Fruit fly (Drosophila melanogaster) Kc167 (cell line): ENCODE measurements around the gene Nup58.

Experiments
- Myc ChIP-seq: fragments of >200 bp; optimal IDR thresholded peaks from 2 replicates; lab custom pipeline; 2017; ENCODE audit warnings: missing external identifiers
- Sin3A ChIP-seq: fragments of >200 bp; optimal IDR thresholded peaks from 2 replicates; lab custom pipeline; 2018; ENCODE audit warnings: missing external identifiers
- h ChIP-seq: fragments of >200 bp; optimal IDR thresholded peaks from 3 replicates; lab custom pipeline; 2018; ENCODE audit warnings: missing external identifiers
- insv ChIP-seq: fragments of >200 bp; optimal IDR thresholded peaks from 3 replicates; lab custom pipeline; 2018; ENCODE audit warnings: missing external identifiers
- psq ChIP-seq: fragments of >200 bp; optimal IDR thresholded peaks from 2 replicates; lab custom pipeline; 2017; ENCODE audit warnings: missing external identifiers
- ttk ChIP-seq: sonication (Bioruptor generic); optimal IDR thresholded peaks from 2 replicates; lab custom pipeline; 2017; ENCODE audit warnings: missing external identifiers

The Nup58 gene

DNA sequence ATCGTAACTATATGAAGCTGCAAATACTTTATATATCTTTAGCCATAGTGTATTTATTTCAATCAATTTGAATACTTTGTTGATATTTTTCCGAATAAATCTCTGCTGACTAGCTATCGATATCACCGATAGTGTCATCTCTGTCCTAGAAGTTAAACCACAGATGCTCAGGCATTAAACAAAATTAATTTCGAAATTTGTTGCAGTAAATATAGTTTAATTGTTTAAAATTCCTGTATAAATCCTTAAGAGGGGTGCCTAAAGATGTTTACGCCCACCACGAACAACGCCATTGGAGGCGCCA, at the start of gene Nup58:
Gene Nup58, plus strand, starts transcription at position 126 of the 304 bp plus-strand sequence.
- TF ChIP-seq h (no peak), Sin3A (lab: Kevin White, UChicago) (no peak), ttk (lab: Kevin White, UChicago) (no peak), insv (lab: Kevin White, UChicago) (no peak), psq (no peak), Myc (lab: Kevin White, UChicago) (no peak)

DNA sequence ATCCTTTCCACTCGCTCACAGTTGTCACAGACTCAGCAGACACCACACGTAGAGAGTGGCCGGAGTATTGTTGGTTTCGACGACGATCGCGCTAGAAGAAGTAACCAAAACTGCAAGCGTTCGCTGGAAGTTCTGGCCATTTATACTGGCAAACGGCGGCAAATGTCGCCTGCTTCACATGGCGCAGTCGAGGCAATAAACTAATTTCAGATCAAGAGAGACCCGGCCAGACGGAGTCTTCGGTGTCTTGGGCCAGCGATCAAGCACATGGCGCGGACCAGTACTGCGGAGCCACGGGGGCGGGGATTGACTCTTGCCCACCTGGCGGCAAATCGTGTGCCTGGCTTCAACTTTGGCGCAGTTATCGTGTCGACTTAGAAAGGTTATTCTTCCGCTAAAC, 46.0 kb upstream of the Nup58 start, which contains the start of gene Cpr92A:
Gene Cpr92A, minus strand, starts transcription at position 101 of the 400 bp plus-strand sequence.
- TF ChIP-seq Myc (lab: Kevin White, UChicago) = no peak
- no peak for TF ChIP-seq psq
- no peak for TF ChIP-seq Sin3A (lab: Kevin White, UChicago)
- TF ChIP-seq h = no peak
- TF ChIP-seq insv (lab: Kevin White, UChicago) = no peak
- TF ChIP-seq ttk (lab: Kevin White, UChicago) = no peak

DNA sequence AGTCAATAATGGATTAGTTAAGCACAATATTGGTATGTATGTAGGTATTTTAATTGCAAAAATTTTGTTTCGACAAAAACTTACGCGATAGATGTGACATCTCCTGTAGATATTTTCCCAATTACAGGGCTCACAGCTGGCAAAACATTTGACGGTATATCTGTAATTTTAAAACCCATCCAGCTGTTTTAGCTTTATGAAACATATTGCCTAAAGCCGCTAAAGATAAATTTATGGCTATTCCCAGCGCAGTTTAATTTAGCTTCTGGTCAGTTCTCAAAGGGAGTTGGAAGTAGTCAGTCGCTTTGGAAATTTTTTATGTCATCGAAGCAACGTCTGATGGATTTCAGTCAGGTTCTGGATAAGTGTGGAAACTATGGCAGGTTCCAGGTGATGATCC, 44.5 kb upstream of the Nup58 start, which contains the start of gene CG7333:
Gene CG7333, plus strand, starts transcription at position 301 of the 400 bp plus-strand sequence.
- TF ChIP-seq psq (no peak), ttk (lab: Kevin White, UChicago) (no peak), h (no peak), insv (lab: Kevin White, UChicago) (no peak), Myc (lab: Kevin White, UChicago) (no peak), Sin3A (lab: Kevin White, UChicago) (no peak)

DNA sequence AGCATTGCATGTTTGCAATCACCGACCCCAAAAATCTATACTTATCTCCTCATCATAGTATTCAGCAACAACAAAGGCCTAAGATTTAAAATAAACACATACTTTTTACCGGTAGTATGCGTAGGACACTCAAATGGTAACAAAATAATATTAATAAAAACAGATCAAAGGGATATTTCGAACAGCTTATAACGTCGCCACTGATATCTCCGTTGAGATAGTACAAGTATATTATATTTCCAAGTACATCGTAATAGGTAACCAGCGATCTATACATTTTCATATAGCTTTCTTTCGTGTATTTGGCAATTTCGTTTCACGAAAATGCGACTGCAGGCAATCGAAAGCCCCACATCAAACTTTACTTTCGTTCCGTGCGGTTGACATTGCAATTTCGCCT, 41.8 kb upstream of the Nup58 start, which contains the start of gene CG7342:
Gene CG7342, plus strand, starts transcription at position 380 of the 400 bp plus-strand sequence.
- no peak for TF ChIP-seq ttk (lab: Kevin White, UChicago)
- no peak for TF ChIP-seq h

DNA sequence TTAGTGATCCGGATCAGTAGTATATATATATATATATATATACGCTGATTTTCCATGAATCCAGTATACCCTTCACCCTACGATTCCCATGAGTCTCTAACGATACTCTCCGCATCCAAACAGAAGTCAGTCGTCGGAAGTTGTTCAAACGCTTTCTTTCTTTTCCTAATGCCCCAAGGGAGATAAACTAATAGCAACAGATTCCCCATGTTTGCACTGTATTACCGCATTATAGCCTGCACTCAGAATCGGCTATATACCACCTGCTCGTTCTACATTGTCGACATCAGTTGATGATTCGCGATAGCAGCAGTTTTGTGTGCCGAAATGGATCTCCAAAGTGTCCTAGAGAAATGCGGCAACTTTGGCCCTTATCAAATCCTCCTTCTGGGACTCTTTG, 37.9 kb upstream of the Nup58 start, which contains the start of gene CG17751:
Gene CG17751, plus strand, starts transcription at position 301 of the 400 bp plus-strand sequence.
- TF ChIP-seq Sin3A (lab: Kevin White, UChicago) = no peak
- no peak for TF ChIP-seq Myc (lab: Kevin White, UChicago)
- no peak for TF ChIP-seq ttk (lab: Kevin White, UChicago)
- no peak for TF ChIP-seq insv (lab: Kevin White, UChicago)
- TF ChIP-seq psq = no peak
- no peak for TF ChIP-seq h

DNA sequence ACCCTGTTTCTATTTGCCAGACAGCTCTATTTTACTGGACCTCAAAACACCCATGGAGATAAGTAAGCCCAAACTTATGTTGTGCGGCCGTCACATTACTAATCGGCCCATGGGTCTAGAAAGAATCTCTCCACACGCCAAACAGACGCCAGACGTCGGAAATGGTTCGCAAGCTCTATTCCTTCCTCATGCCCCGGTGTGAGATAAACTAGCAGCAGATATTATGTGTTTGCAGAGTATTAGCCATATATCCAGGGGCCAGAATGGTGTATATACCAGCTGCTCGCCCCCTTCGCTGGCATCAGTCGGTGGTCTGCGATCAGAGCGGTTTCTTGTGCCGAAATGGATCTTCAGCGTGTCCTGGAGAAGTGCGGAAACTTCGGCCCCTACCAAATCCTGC, 34.9 kb upstream of the Nup58 start, which contains the start of gene CG17752:
Gene CG17752, plus strand, starts transcription at position 301 of the 400 bp plus-strand sequence.
- no peak for TF ChIP-seq psq
- TF ChIP-seq h = no peak
- no peak for TF ChIP-seq Sin3A (lab: Kevin White, UChicago)
- no peak for TF ChIP-seq Myc (lab: Kevin White, UChicago)
- no peak for TF ChIP-seq insv (lab: Kevin White, UChicago)
- no peak for TF ChIP-seq ttk (lab: Kevin White, UChicago)

DNA sequence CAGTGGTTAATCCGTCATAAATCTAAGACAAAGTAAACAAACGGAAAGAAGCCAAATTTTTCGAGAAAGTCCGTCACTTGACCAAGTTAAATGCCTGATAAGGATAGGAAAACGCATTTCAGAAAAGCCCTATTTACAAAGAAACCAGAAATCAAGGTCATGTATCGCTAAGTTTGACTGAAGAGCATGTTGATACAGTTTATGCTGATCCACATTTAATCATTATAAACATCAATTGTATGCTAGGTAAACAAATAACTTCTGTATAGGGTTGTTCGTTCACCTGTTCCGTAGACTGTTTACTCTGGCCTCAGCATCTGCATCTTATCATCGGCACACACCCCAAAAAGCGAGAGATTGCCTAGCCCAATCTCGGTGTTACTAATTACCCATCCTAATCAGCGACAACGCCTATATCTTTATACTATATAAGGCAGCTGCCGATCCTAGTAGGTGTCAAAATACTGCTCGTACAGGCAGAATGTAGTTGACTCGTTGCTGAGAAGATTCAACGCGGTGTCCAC, 31.9 kb upstream of the Nup58 start, which contains the start of gene CG16727:
Gene CG16727, plus strand, starts transcription at position 474 of the 524 bp plus-strand sequence.
- TF ChIP-seq Sin3A (lab: Kevin White, UChicago) (no peak), h (no peak), Myc (lab: Kevin White, UChicago) (no peak), insv (lab: Kevin White, UChicago) (no peak), ttk (lab: Kevin White, UChicago) (no peak), psq (no peak)

DNA sequence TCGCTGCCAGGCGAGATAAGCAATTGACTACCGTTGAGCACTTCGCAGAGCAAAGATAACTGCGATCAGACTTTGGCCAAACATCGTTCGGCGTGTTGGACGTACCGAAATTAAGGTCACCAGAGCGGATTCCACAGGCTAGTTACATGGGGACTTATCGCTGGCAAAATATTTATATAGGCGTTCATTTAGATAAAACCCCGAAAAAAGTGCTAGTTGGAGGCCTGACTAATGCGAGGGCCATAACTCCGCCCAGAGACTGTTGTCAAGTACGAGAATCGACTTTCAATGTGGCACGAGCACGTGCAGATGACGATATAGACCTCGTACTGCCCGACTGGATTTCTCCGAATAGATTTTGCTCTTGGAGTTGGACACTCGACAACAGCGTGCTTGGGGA, 24.9 kb upstream of the Nup58 start:
- TF ChIP-seq ttk (lab: Kevin White, UChicago) (no peak), insv (lab: Kevin White, UChicago) (no peak), Myc (lab: Kevin White, UChicago) (no peak), Sin3A (lab: Kevin White, UChicago) (no peak), h (no peak), psq (no peak)

DNA sequence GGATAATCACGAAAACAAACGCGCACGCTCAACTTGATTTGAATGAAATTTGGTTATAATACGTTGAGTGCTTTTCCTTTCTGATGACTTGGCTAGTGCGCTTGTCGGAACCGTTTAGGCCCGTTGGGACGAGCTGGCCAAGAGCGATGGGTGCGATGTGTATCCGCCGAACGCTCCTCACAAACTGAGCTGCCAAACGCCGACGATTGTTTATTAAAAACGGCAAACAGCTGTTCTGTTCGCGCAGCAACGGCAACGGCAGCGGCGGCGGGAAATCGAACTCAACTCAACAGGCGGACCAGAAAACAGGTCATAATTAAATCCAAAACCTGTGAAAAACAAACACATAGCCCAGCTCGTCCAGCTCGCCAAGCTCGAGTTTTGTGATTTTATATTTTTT, 23.9 kb upstream of the Nup58 start:
- TF ChIP-seq Myc (lab: Kevin White, UChicago) (no peak), insv (lab: Kevin White, UChicago) (no peak), h (no peak), Sin3A (lab: Kevin White, UChicago) (no peak), psq (no peak), ttk (lab: Kevin White, UChicago) (no peak)

DNA sequence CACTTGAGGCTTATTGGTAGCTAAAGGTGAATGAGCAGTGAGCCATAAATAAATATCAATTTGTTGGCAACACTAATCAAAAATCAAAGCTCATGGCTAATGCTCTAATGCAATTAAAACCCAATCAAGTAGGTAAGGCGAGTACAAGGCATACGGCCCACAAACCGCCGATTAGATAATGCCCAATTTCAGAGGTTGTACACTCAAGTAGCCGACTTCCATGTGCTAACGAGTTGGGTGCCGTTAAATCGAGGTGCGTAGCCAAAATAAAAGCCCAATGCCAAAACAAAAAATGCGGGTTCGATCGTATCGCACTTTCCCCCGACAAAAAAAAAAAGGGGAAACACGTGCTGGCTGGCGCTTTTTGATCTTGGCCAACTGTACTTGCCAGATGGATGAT, 22.8 kb upstream of the Nup58 start:
- TF ChIP-seq insv (lab: Kevin White, UChicago) = no peak
- TF ChIP-seq ttk (lab: Kevin White, UChicago) = no peak
- no peak for TF ChIP-seq psq
- TF ChIP-seq h = no peak
- TF ChIP-seq Myc (lab: Kevin White, UChicago) = no peak
- TF ChIP-seq Sin3A (lab: Kevin White, UChicago) = no peak

DNA sequence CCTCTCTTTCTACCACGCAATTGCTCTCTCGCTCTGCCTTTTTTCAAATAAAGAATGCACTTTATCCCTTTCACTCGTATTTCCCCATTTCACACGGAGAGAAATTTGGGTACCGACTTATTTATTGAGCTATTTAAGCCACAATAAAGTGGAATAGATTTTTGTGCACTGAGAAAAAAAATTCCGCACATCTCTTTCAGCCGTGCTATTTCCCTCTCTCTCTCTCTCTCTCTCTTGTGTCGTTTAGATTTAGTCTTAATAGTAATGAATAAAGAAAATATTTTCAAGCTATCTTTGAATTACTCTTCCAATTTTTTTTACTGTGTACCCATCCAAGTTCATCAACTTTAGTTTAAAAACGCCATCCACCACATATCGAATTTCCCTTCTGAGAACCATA, 21.2 kb upstream of the Nup58 start:
- TF ChIP-seq psq (no peak), ttk (lab: Kevin White, UChicago) (no peak), h (no peak), insv (lab: Kevin White, UChicago) (no peak), Myc (lab: Kevin White, UChicago) (no peak), Sin3A (lab: Kevin White, UChicago) (no peak)

DNA sequence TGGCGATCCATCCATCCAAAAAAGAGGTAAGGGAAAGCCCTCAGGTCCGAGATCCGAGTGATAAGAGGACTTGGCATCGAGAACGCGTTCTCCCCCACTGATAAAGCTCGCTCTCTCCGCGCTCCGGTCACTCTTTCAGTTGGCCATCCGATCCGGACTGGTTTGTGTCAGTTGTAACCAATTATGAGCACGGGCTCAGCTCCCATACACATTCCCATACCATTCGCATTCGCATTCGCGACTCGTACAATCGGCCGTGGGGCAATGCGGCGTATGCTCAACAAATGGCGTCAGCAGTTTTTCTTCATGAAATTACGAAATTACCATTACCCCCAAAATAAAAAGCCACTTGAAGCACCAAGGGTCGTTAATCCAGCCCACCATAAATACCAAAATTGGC, 20.3 kb upstream of the Nup58 start:
- TF ChIP-seq ttk (lab: Kevin White, UChicago) (no peak), psq (no peak), Sin3A (lab: Kevin White, UChicago) (no peak), Myc (lab: Kevin White, UChicago) (no peak), insv (lab: Kevin White, UChicago) (no peak), h (no peak)
